Worm (Caenorhabditis elegans) whole organism, L4 larva: Measurements from ENCODE around the gene fbxa-27.

Experiments
- R02D3.7 ChIP-seq: fragments of 150-350 bp; sonication (generic microtip); optimal IDR thresholded peaks from 3 replicates; lab custom pipeline; 2014; ENCODE audit warnings: missing biosample characterization, missing genetic modification characterization
- Y105C5A.15 ChIP-seq: fragments of 200-800 bp; sonication (Bioruptor generic); IDR thresholded peaks from 2 replicates; pipeline ENCODE4 v1.3.6; 2022; ENCODE audit warnings: missing genetic modification characterization, missing compliant biosample characterization
- ceh-44 ChIP-seq: fragments of 200-800 bp; sonication (Bioruptor generic); IDR thresholded peaks from 2 replicates; pipeline ENCODE4 v1.3.6; 2022; ENCODE audit warnings: missing genetic modification reagents, missing genetic modification characterization, missing compliant biosample characterization
- dmd-9 ChIP-seq: fragments of 200-800 bp; sonication (Bioruptor generic); IDR thresholded peaks from 2 replicates; pipeline ENCODE4 v1.3.6; 2022; ENCODE audit warnings: missing genetic modification reagents, missing genetic modification characterization, missing compliant biosample characterization
- fkh-10 ChIP-seq: fragments of 150-350 bp; optimal IDR thresholded peaks from 2 replicates; lab custom pipeline; 2014; ENCODE audit warnings: missing biosample characterization, missing genetic modification reagents, missing genetic modification characterization
- lin-13 ChIP-seq: fragments of 150-350 bp; optimal IDR thresholded peaks from 2 replicates; lab custom pipeline; 2014; ENCODE audit warnings: missing biosample characterization, missing genetic modification reagents, missing genetic modification characterization
- lsy-2 ChIP-seq, 2 experiments: fragments of 150-350 bp in 1 of 2; sonication (generic microtip) in 1 of 2; optimal IDR thresholded peaks; 2 replicates each; lab custom pipeline; 2014 to 2017; ENCODE audit warnings: missing biosample characterization in 2 of 2, missing genetic modification characterization in 2 of 2
- snpc-4 ChIP-seq: fragments of 150-350 bp; optimal IDR thresholded peaks from 2 replicates; lab custom pipeline; 2014; ENCODE audit warnings: missing biosample characterization, missing genetic modification characterization
- spr-3 ChIP-seq: fragments of 200-800 bp; sonication (Bioruptor generic); optimal IDR thresholded peaks from 2 replicates; lab custom pipeline; 2018; ENCODE audit warnings: mild to moderate bottlenecking, missing genetic modification characterization, missing compliant biosample characterization

- no peak for TF ChIP-seq spr-3 (GFP tag; lab: Kevin White, UChicago)
- no peak for TF ChIP-seq lsy-2 (tag; optimal IDR thresholded peaks at IDR 0.05; lab: Kevin White, UChicago)
- TF ChIP-seq R02D3.7 (tag; lab: Kevin White, UChicago), result no peak
- no peak for TF ChIP-seq lin-13 (GFP tag; lab: Kevin White, UChicago)
- no peak for TF ChIP-seq Y105C5A.15
- TF ChIP-seq fkh-10 (GFP tag; lab: Kevin White, UChicago), result no peak
- no peak for TF ChIP-seq ceh-44 (GFP tag; lab: Robert Waterston, UW)
- TF ChIP-seq snpc-4 (tag; lab: Kevin White, UChicago), result no peak
- no peak for TF ChIP-seq dmd-9 (GFP tag; lab: Robert Waterston, UW)
Measured at ce11 chrIII:1308887-1309286, 33.9 kb upstream of the fbxa-27 start, which contains the start of gene Y82E9BL.12.
